Worm (Caenorhabditis elegans): Measurements from ENCODE around the gene dmsr-15.

DNA sequence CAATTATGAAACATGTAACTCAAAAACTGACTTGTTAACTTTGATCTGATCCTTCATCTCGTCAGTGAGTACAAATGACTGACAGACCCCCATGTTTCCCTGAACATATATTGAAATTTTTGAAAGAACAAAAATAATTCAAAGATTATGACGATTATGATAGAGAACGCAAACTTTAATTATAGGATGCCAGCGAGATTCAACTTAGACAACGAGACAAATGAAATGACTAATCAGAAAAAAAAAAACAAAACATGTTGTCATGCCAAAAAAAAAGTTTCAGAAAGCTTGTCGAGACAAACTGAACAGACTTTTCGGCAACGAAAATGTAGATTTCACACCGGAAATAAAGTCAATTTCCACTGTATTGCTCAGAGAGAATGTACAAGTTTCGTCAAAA, 26.0 kb upstream of the dmsr-15 start, which contains the start of gene gpa-10:
- TF ChIP-seq nhr-237 (tag; optimal IDR thresholded peaks at IDR 0.05): no peak
- TF ChIP-seq nhr-77 (tag; optimal IDR thresholded peaks at IDR 0.05): no peak
- TF ChIP-seq egl-27 (tag; optimal IDR thresholded peaks at IDR 0.05): no peak
- no peak for TF ChIP-seq lin-11 (tag; optimal IDR thresholded peaks at IDR 0.05)
- no peak for TF ChIP-seq nhr-129 (tag; optimal IDR thresholded peaks at IDR 0.05)
- no peak for TF ChIP-seq fos-1 (tag; optimal IDR thresholded peaks at IDR 0.05)
- TF ChIP-seq nhr-6 (tag; optimal IDR thresholded peaks at IDR 0.05): no peak
- no peak for TF ChIP-seq mbf-1 (tag; optimal IDR thresholded peaks at IDR 0.05)
- no peak for TF ChIP-seq unc-62 (GFP tag; optimal IDR thresholded peaks at IDR 0.05)
- no peak for TF ChIP-seq mdl-1 (tag; optimal IDR thresholded peaks at IDR 0.05)
